Worm (Caenorhabditis elegans) whole organism, young adult: ENCODE measurements around the gene F16B12.7.

Source experiments
- F33H1.4 ChIP-seq: fragments of 200-800 bp; sonication (Bioruptor generic); IDR thresholded peaks from 2 replicates; pipeline ENCODE4 v1.3.6; 2022; ENCODE audit warnings: missing genetic modification reagents, missing genetic modification characterization, missing compliant biosample characterization
- aptf-3 ChIP-seq: fragments of 200-800 bp; sonication (Bioruptor generic); IDR thresholded peaks from 2 replicates; pipeline ENCODE4 v1.3.6; 2022; ENCODE audit warnings: missing genetic modification characterization, missing compliant biosample characterization
- ceh-91 ChIP-seq: fragments of 200-800 bp; sonication (Bioruptor generic); IDR thresholded peaks from 2 replicates; pipeline ENCODE4 v1.3.6; 2022; ENCODE audit warnings: missing genetic modification reagents, missing genetic modification characterization, missing compliant biosample characterization
- gei-17 ChIP-seq: fragments of 200-800 bp; sonication (Bioruptor generic); optimal IDR thresholded peaks from 2 replicates; lab custom pipeline; 2018; ENCODE audit warnings: mild to moderate bottlenecking, missing genetic modification characterization, missing compliant biosample characterization
- him-1 ChIP-seq: sonication (generic microtip); optimal IDR thresholded peaks from 2 replicates; lab custom pipeline; 2016; ENCODE audit warnings: missing genotype, missing genetic modification reagents, missing genetic modification characterization, missing compliant biosample characterization
- hmg-1.2 ChIP-seq: fragments of 200-800 bp; sonication (Bioruptor generic); IDR thresholded peaks from 2 replicates; pipeline ENCODE4 v1.3.6; 2022; ENCODE audit warnings: missing genetic modification reagents, missing genetic modification characterization, missing compliant biosample characterization
- hrde-1 ChIP-seq: sonication (generic microtip); optimal IDR thresholded peaks from 2 replicates; lab custom pipeline; 2016; ENCODE audit warnings: missing genetic modification characterization, mild to moderate bottlenecking, missing compliant biosample characterization, moderate library complexity, missing genotype, missing genetic modification reagents, borderline replicate concordance
- lin-35 ChIP-seq, 3 experiments: fragments of 150-350 bp in 2 of 3; sonication (generic microtip) in 1 of 3; optimal IDR thresholded peaks; 2 replicates each; lab custom pipeline; 2014 to 2018; ENCODE audit warnings: missing biosample characterization in 3 of 3, missing genetic modification characterization in 3 of 3, missing genetic modification reagents in 3 of 3
- madf-6 ChIP-seq: fragments of 200-800 bp; sonication (Bioruptor generic); IDR thresholded peaks from 2 replicates; pipeline ENCODE4 v1.3.6; 2022; ENCODE audit warnings: missing genetic modification reagents, missing genetic modification characterization, missing compliant biosample characterization
- mel-28 ChIP-seq: sonication (generic microtip); optimal IDR thresholded peaks from 2 replicates; lab custom pipeline; 2016; ENCODE audit warnings: borderline replicate concordance, mild to moderate bottlenecking, missing genetic modification characterization, missing compliant biosample characterization
- pha-4 ChIP-seq: fragments of 150-350 bp; sonication (generic microtip); optimal IDR thresholded peaks from 2 replicates; lab custom pipeline; 2014; ENCODE audit warnings: missing biosample characterization, missing genetic modification reagents, missing genetic modification characterization
- snpc-4 ChIP-seq, 5 experiments: fragments of 150-350 bp in 1 of 5; sonication (generic microtip) in 4 of 5; optimal IDR thresholded peaks; 2 replicates each; lab custom pipeline; 2014 to 2018; ENCODE audit warnings: missing genetic modification characterization in 5 of 5, missing biosample characterization in 3 of 5, antibody characterized with exemption in 2 of 5, mild to moderate bottlenecking in 2 of 5, missing compliant biosample characterization in 2 of 5, missing genotype in 2 of 5, moderate library complexity in 2 of 5, missing genetic modification reagents in 1 of 5
- unc-130 ChIP-seq: sonication (generic microtip); optimal IDR thresholded peaks from 2 replicates; lab custom pipeline; 2016; ENCODE audit warnings: missing genetic modification reagents, missing genetic modification characterization, missing compliant biosample characterization

ce11 chrX:14141896-14142392 is 33.6 kb downstream of the F16B12.7 start, which contains the start of gene ceh-89:
- no peak for TF ChIP-seq snpc-4 (GFP tag; optimal IDR thresholded peaks at IDR 0.05; lab: Kevin White, UChicago)
- TF ChIP-seq snpc-4 (tag; optimal IDR thresholded peaks at IDR 0.05; lab: Kevin White, UChicago), result no peak
- no peak for TF ChIP-seq hrde-1 (tag; lab: Kevin White, UChicago)
- no peak for TF ChIP-seq pha-4 (tag; lab: Kevin White, UChicago)
- TF ChIP-seq mel-28 (tag; lab: Kevin White, UChicago), result no peak
- no peak for TF ChIP-seq F33H1.4
- no peak for TF ChIP-seq ceh-91
- no peak for TF ChIP-seq lin-35 (GFP tag; optimal IDR thresholded peaks at IDR 0.05; lab: Kevin White, UChicago)
- TF ChIP-seq madf-6 (GFP tag; lab: Robert Waterston, UW), result no peak
- TF ChIP-seq him-1 (tag; lab: Kevin White, UChicago), result no peak
- TF ChIP-seq hmg-1.2 (GFP tag; lab: Robert Waterston, UW), result no peak
- no peak for TF ChIP-seq unc-130 (GFP tag; lab: Kevin White, UChicago)
- TF ChIP-seq gei-17 (GFP tag; lab: Kevin White, UChicago), result no peak
- TF ChIP-seq aptf-3 (GFP tag; lab: Robert Waterston, UW), result no peak
